Fruit fly (Drosophila melanogaster): ENCODE data around the gene Cpr72Ea.

DNA sequence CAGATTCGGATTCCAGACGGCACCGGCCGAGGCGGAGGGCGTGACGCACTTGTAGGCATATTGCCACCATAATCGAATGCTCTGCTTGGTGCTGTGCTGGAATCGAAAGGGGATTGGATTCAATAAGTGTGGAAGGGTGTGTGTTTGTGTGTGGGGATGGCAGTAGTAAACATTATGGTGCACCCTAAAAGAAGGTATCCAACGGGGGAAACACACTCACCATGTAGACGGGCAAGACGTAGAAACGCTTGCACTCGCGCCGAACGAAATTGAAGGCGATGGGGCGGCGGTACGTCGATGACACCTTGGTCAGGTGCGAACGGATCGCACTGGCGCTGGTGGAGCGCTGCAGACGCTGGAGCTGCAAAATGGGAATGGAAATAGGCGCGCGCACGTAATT, 28.9 kb downstream of the Cpr72Ea start:
- no peak for TF ChIP-seq EcR (GFP tag; optimal IDR thresholded peaks at IDR 0.05)
- no peak for TF ChIP-seq pan (optimal IDR thresholded peaks at IDR 0.05)
- no peak for TF ChIP-seq CG8478 (optimal IDR thresholded peaks at IDR 0.05)
- no peak for TF ChIP-seq usp (GFP tag; optimal IDR thresholded peaks at IDR 0.05)
- no peak for TF ChIP-seq psq (optimal IDR thresholded peaks at IDR 0.05)

Data from whole organism.